Worm (Caenorhabditis elegans): ENCODE measurements around the gene zfp-2.

zfp-2 gene

ce11 chrII:9603419-9603818 lies 46.0 kb downstream of the zfp-2 start (continued):
- TF ChIP-seq nfya-1 (tag; optimal IDR thresholded peaks at IDR 0.05; ENCODE audit: borderline replicate concordance, insufficient read depth) (no peak), ceh-91 (GFP tag; IDR thresholded peaks at IDR 0.05) (no peak), rcor-1 (GFP tag; IDR thresholded peaks at IDR 0.05) (peak; percentile 80), Y53F4B.3 (GFP tag; IDR thresholded peaks at IDR 0.05) (no peak), sptf-2 (GFP tag; optimal IDR thresholded peaks at IDR 0.05) (no peak), pbrm-1 (GFP tag; IDR thresholded peaks at IDR 0.05) (peak; percentile 66), nhr-179 (tag; optimal IDR thresholded peaks at IDR 0.05) (no peak), F10E7.11 (tag; optimal IDR thresholded peaks at IDR 0.05) (no peak), B0019.2 (GFP tag; conservative IDR thresholded peaks at IDR 0.05) (no peak), ZK185.1 (tag; optimal IDR thresholded peaks at IDR 0.05; ENCODE audit: poor library complexity, severe bottlenecking) (peak; percentile 59), F52B5.7 (tag; optimal IDR thresholded peaks at IDR 0.05) (no peak), F23B12.7 (tag; optimal IDR thresholded peaks at IDR 0.05; ENCODE audit: insufficient read depth) (peak; percentile 74), K12H6.12 (tag; optimal IDR thresholded peaks at IDR 0.05) (peak; percentile 90), unc-62 (GFP tag; optimal IDR thresholded peaks at IDR 0.05) (peak; percentile 59), ztf-6 (GFP tag; IDR thresholded peaks at IDR 0.05) (no peak), egrh-3 (GFP tag; IDR thresholded peaks at IDR 0.05) (no peak), dpff-1 (tag; optimal IDR thresholded peaks at IDR 0.05) (no peak), nhr-90 (tag; optimal IDR thresholded peaks at IDR 0.05) (peak; percentile 57), nhr-80 (tag; optimal IDR thresholded peaks at IDR 0.05) (peak; percentile 97), mes-4 (tag; optimal IDR thresholded peaks at IDR 0.05) (no peak), snpc-3.4 (tag; optimal IDR thresholded peaks at IDR 0.05) (no peak), ceh-79 (tag; optimal IDR thresholded peaks at IDR 0.05) (no peak), unc-130 (GFP tag; optimal IDR thresholded peaks at IDR 0.05) (no peak), ztf-28 (GFP tag; IDR thresholded peaks at IDR 0.05) (no peak), atf-7 (tag; optimal IDR thresholded peaks at IDR 0.05) (peak; percentile 89), B0261.1 (tag; optimal IDR thresholded peaks at IDR 0.05) (no peak), ama-1 (optimal IDR thresholded peaks at IDR 0.05) (no peak), ama-1 (GFP tag; optimal IDR thresholded peaks at IDR 0.05) (no peak), athp-1 (tag; optimal IDR thresholded peaks at IDR 0.05) (peak; percentile 43), attf-6 (GFP tag; IDR thresholded peaks at IDR 0.05) (no peak), zfh-2 (GFP tag; conservative IDR thresholded peaks at IDR 0.05) (peak; percentile 39; the same call in 1 of the 2 replicates), cebp-1 (GFP tag; IDR thresholded peaks at IDR 0.05) (peak; percentile 55; the same call in 1 of the 2 replicates), cebp-1 (tag; optimal IDR thresholded peaks at IDR 0.05) (peak; percentile 90), snpc-1.1 (tag; optimal IDR thresholded peaks at IDR 0.05; ENCODE audit: insufficient read depth) (no peak), madf-3 (GFP tag; IDR thresholded peaks at IDR 0.05) (no peak), ztf-18 (tag; optimal IDR thresholded peaks at IDR 0.05) (peak; percentile 41), Y95B8A.8 (GFP tag; IDR thresholded peaks at IDR 0.05) (no peak), nfya-2 (GFP tag; IDR thresholded peaks at IDR 0.05) (no peak), lag-1 (GFP tag; IDR thresholded peaks at IDR 0.05) (no peak), hmg-20 (GFP tag; IDR thresholded peaks at IDR 0.05) (no peak), lir-1 (GFP tag; conservative IDR thresholded peaks at IDR 0.05) (peak; percentile 86), F49E8.2 (tag; optimal IDR thresholded peaks at IDR 0.05; ENCODE audit: insufficient read depth) (no peak), Y53G8AR.9 (GFP tag; conservative IDR thresholded peaks at IDR 0.05) (no peak)
